Fruit fly (Drosophila melanogaster) whole organism, embryonic: ENCODE results near the gene CG7912.

ENCODE experiments used
- Antp ChIP-seq: fragments of 200-800 bp; sonication (Bioruptor generic); optimal IDR thresholded peaks from 3 replicates; lab custom pipeline; 2016; ENCODE audit warnings: missing biosample characterization, missing genetic modification characterization
- CG10267 ChIP-seq: fragments of 200-800 bp; sonication (Bioruptor generic); optimal IDR thresholded peaks from 2 replicates; lab custom pipeline; 2018; ENCODE audit warnings: missing biosample characterization, mild to moderate bottlenecking, missing genetic modification characterization, moderate library complexity
- CG11093 ChIP-seq: fragments of 200-800 bp; sonication (Bioruptor generic); IDR thresholded peaks from 3 replicates; pipeline ENCODE4 v1.3.6; 2022; ENCODE audit warnings: missing biosample characterization, missing genetic modification characterization
- CG11560 ChIP-seq: fragments of 200-800 bp; sonication (Bioruptor generic); IDR thresholded peaks from 3 replicates; pipeline ENCODE4 v1.3.6; 2022; ENCODE audit warnings: missing biosample characterization, missing genetic modification characterization
- CG12391 ChIP-seq: fragments of 200-800 bp; sonication (Bioruptor generic); optimal IDR thresholded peaks from 3 replicates; lab custom pipeline; 2018; ENCODE audit warnings: missing biosample characterization, mild to moderate bottlenecking, missing genetic modification characterization, moderate library complexity
- CG12744 ChIP-seq: fragments of 200-800 bp; sonication (Bioruptor generic); optimal IDR thresholded peaks from 2 replicates; lab custom pipeline; 2016; ENCODE audit warnings: missing biosample characterization, missing genetic modification characterization
- CG13123 ChIP-seq: fragments of 200-800 bp; sonication (Bioruptor generic); optimal IDR thresholded peaks from 2 replicates; lab custom pipeline; 2016; ENCODE audit warnings: missing biosample characterization, missing genetic modification characterization
- CG13296 ChIP-seq: fragments of 200-800 bp; sonication (Bioruptor generic); optimal IDR thresholded peaks from 3 replicates; lab custom pipeline; 2018; ENCODE audit warnings: missing biosample characterization, mild to moderate bottlenecking, missing genetic modification characterization
- CG14014 ChIP-seq: fragments of 200-800 bp; sonication (Bioruptor generic); IDR thresholded peaks from 2 replicates; pipeline ENCODE4 v1.3.6; 2022; ENCODE audit warnings: missing biosample characterization, missing genetic modification characterization
- CG1603 ChIP-seq: fragments of 200-800 bp; sonication (Bioruptor generic); optimal IDR thresholded peaks from 2 replicates; lab custom pipeline; 2019; ENCODE audit warnings: missing biosample characterization, mild to moderate bottlenecking, missing genetic modification characterization, moderate library complexity
- CG17385 ChIP-seq: fragments of 200-800 bp; sonication (Bioruptor generic); optimal IDR thresholded peaks from 3 replicates; lab custom pipeline; 2018; ENCODE audit warnings: missing biosample characterization, mild to moderate bottlenecking, missing genetic modification characterization
- CG2116 ChIP-seq: fragments of 200-800 bp; sonication (Bioruptor generic); optimal IDR thresholded peaks from 3 replicates; lab custom pipeline; 2018; ENCODE audit warnings: missing biosample characterization, mild to moderate bottlenecking, missing genetic modification characterization
- CG2120 ChIP-seq: fragments of 200-800 bp; sonication (Bioruptor generic); optimal IDR thresholded peaks from 3 replicates; lab custom pipeline; 2016; ENCODE audit warnings: missing biosample characterization, missing genetic modification characterization
- CG2129 ChIP-seq: fragments of 200-800 bp; sonication (Bioruptor generic); IDR thresholded peaks from 2 replicates; pipeline ENCODE4 v1.3.6; 2022; ENCODE audit warnings: missing biosample characterization, missing genetic modification characterization; ENCODE audit not compliant: partially characterized antibody
- CG2202 ChIP-seq: fragments of 200-800 bp; sonication (Bioruptor generic); optimal IDR thresholded peaks from 2 replicates; lab custom pipeline; 2018; ENCODE audit warnings: missing biosample characterization, mild to moderate bottlenecking, missing genetic modification characterization
- CG34224 ChIP-seq: fragments of 200-800 bp; sonication (Bioruptor generic); IDR thresholded peaks from 3 replicates; pipeline ENCODE4 v1.3.6; 2022; ENCODE audit warnings: missing biosample characterization, missing genetic modification characterization; ENCODE audit not compliant: partially characterized antibody
- CG34422 ChIP-seq: fragments of 200-800 bp; sonication (Bioruptor generic); IDR thresholded peaks from 3 replicates; pipeline ENCODE4 v1.3.6; 2022; ENCODE audit warnings: missing biosample characterization, missing genetic modification characterization
- CG4404 ChIP-seq: fragments of 200-800 bp; sonication (Bioruptor generic); IDR thresholded peaks from 2 replicates; pipeline ENCODE4 v1.3.6; 2022; ENCODE audit warnings: missing biosample characterization, missing genetic modification characterization
- CG4617 ChIP-seq: fragments of 200-800 bp; sonication (Bioruptor generic); optimal IDR thresholded peaks from 3 replicates; lab custom pipeline; 2016; ENCODE audit warnings: missing biosample characterization, missing genetic modification characterization, borderline replicate concordance
- CG4820 ChIP-seq: fragments of 200-800 bp; sonication (Bioruptor generic); optimal IDR thresholded peaks from 3 replicates; lab custom pipeline; 2016; ENCODE audit warnings: missing biosample characterization, missing genetic modification characterization
- CG6765 ChIP-seq: fragments of 200-800 bp; sonication (Bioruptor generic); optimal IDR thresholded peaks from 3 replicates; lab custom pipeline; 2017; ENCODE audit warnings: missing biosample characterization, mild to moderate bottlenecking, missing genetic modification characterization
- CG7372 ChIP-seq: fragments of 200-800 bp; sonication (Bioruptor generic); IDR thresholded peaks from 2 replicates; pipeline ENCODE4 v1.3.6; 2022; ENCODE audit warnings: missing biosample characterization, missing genetic modification characterization
- CG7786 ChIP-seq: fragments of 200-800 bp; sonication (Bioruptor generic); optimal IDR thresholded peaks from 2 replicates; lab custom pipeline; 2016; ENCODE audit warnings: missing biosample characterization, missing genetic modification characterization
- Dip2 ChIP-seq: fragments of 200-800 bp; sonication (Bioruptor generic); IDR thresholded peaks from 2 replicates; pipeline ENCODE4 v1.3.6; 2022; ENCODE audit warnings: missing biosample characterization, missing genetic modification characterization
- Doc2 ChIP-seq: fragments of 200-800 bp; sonication (Bioruptor generic); IDR thresholded peaks from 2 replicates; pipeline ENCODE4 v1.3.6; 2022; ENCODE audit warnings: missing biosample characterization, missing genetic modification characterization
- Doc3 ChIP-seq: fragments of 200-800 bp; sonication (Bioruptor generic); IDR thresholded peaks from 3 replicates; pipeline ENCODE4 v1.3.6; 2022; ENCODE audit warnings: missing biosample characterization, missing genetic modification characterization; ENCODE audit not compliant: partially characterized antibody
- Dp ChIP-seq: fragments of 200-800 bp; sonication (Bioruptor generic); optimal IDR thresholded peaks from 2 replicates; lab custom pipeline; 2018; ENCODE audit warnings: missing biosample characterization, mild to moderate bottlenecking, missing genetic modification characterization, moderate library complexity
- HLHmδ ChIP-seq: fragments of 200-800 bp; sonication (Bioruptor generic); optimal IDR thresholded peaks from 2 replicates; lab custom pipeline; 2018; ENCODE audit warnings: missing biosample characterization, mild to moderate bottlenecking, missing genetic modification characterization, moderate library complexity
- Hmx ChIP-seq: fragments of 200-800 bp; sonication (Bioruptor generic); optimal IDR thresholded peaks from 2 replicates; lab custom pipeline; 2016; ENCODE audit warnings: missing biosample characterization, missing genetic modification characterization
- Hr51 ChIP-seq, 2 experiments: fragments of 200-800 bp; sonication (Bioruptor generic); optimal IDR thresholded peaks; 2 replicates in 1 of 2; 3 replicates in 1 of 2; lab custom pipeline; 2016 to 2018; ENCODE audit warnings: missing biosample characterization in 2 of 2, missing genetic modification characterization in 2 of 2, mild to moderate bottlenecking in 1 of 2, moderate library complexity in 1 of 2
- Myb ChIP-seq: fragments of 200-800 bp; sonication (Bioruptor generic); optimal IDR thresholded peaks from 2 replicates; lab custom pipeline; 2016; ENCODE audit warnings: missing biosample characterization, missing genetic modification characterization
- Nf-YC ChIP-seq: fragments of 200-800 bp; optimal IDR thresholded peaks from 3 replicates; lab custom pipeline; 2019; ENCODE audit warnings: missing biosample characterization, mild to moderate bottlenecking, missing genetic modification characterization, moderate library complexity
- Oli ChIP-seq: fragments of 200-800 bp; sonication (Bioruptor generic); optimal IDR thresholded peaks from 2 replicates; lab custom pipeline; 2018; ENCODE audit warnings: missing biosample characterization, mild to moderate bottlenecking, missing genetic modification characterization, moderate library complexity
- Scr ChIP-seq: fragments of 200-800 bp; sonication (Bioruptor generic); IDR thresholded peaks from 2 replicates; pipeline ENCODE4 v1.3.6; 2022; ENCODE audit warnings: missing biosample characterization, missing genetic modification characterization; ENCODE audit not compliant: partially characterized antibody
- Side ChIP-seq: fragments of 200-800 bp; sonication (Bioruptor generic); optimal IDR thresholded peaks from 2 replicates; lab custom pipeline; 2016; ENCODE audit warnings: missing biosample characterization, missing genetic modification characterization
- TFAM ChIP-seq: fragments of 200-800 bp; sonication (Bioruptor generic); optimal IDR thresholded peaks from 2 replicates; lab custom pipeline; 2017; ENCODE audit warnings: missing biosample characterization, missing genetic modification characterization, inconsistent platforms
- YL-1 ChIP-seq: fragments of 200-800 bp; sonication (Bioruptor generic); optimal IDR thresholded peaks from 3 replicates; lab custom pipeline; 2017; ENCODE audit warnings: missing biosample characterization, mild to moderate bottlenecking, missing genetic modification characterization
- bcd ChIP-seq: fragments of 200-800 bp; sonication (Bioruptor generic); optimal IDR thresholded peaks from 2 replicates; lab custom pipeline; 2017; ENCODE audit warnings: missing biosample characterization, mild to moderate bottlenecking, missing genetic modification characterization
- fd96Cb ChIP-seq: fragments of 200-800 bp; sonication (Bioruptor generic); optimal IDR thresholded peaks from 2 replicates; lab custom pipeline; 2018; ENCODE audit warnings: missing biosample characterization, mild to moderate bottlenecking, missing genetic modification characterization, moderate library complexity
- inv ChIP-seq: fragments of 200-800 bp; sonication (Bioruptor generic); IDR thresholded peaks from 2 replicates; pipeline ENCODE4 v1.3.6; 2022; ENCODE audit warnings: missing biosample characterization, missing genetic modification characterization; ENCODE audit not compliant: partially characterized antibody
- pan ChIP-seq, 4 experiments: fragments of >200 bp in 3 of 4; fragments of 200-800 bp in 1 of 4; sonication (Bioruptor generic) in 1 of 4; optimal IDR thresholded peaks in 3 of 4; IDR thresholded peaks in 1 of 4; 2 replicates each; pipeline versions ENCODE4 v1.3.6 to Lab custom; 2017 to 2022; ENCODE audit warnings: missing biosample characterization in 2 of 4, missing genetic modification characterization in 2 of 4, mixed read lengths in 1 of 4
- phol ChIP-seq: fragments of 200-800 bp; sonication (Bioruptor generic); optimal IDR thresholded peaks from 3 replicates; lab custom pipeline; 2018; ENCODE audit warnings: missing biosample characterization, mild to moderate bottlenecking, missing genetic modification characterization, moderate library complexity
- pnt ChIP-seq: fragments of 200-800 bp; sonication (Bioruptor generic); optimal IDR thresholded peaks from 3 replicates; lab custom pipeline; 2016; ENCODE audit warnings: missing biosample characterization, missing genetic modification characterization
- sens-2 ChIP-seq: fragments of 200-800 bp; sonication (Bioruptor generic); IDR thresholded peaks from 2 replicates; pipeline ENCODE4 v1.3.6; 2022; ENCODE audit warnings: missing biosample characterization, missing genetic modification characterization
- stwl ChIP-seq: fragments of 200-800 bp; sonication (Bioruptor generic); optimal IDR thresholded peaks from 3 replicates; lab custom pipeline; 2018; ENCODE audit warnings: missing biosample characterization, mild to moderate bottlenecking, missing genetic modification characterization, moderate library complexity
- tna ChIP-seq: fragments of 200-800 bp; sonication (Bioruptor generic); IDR thresholded peaks from 2 replicates; pipeline ENCODE4 v1.3.6; 2022; ENCODE audit warnings: missing biosample characterization, missing genetic modification characterization; ENCODE audit not compliant: partially characterized antibody
- trh ChIP-seq: fragments of 200-800 bp; sonication (Bioruptor generic); optimal IDR thresholded peaks from 2 replicates; lab custom pipeline; 2016; ENCODE audit warnings: missing biosample characterization, missing genetic modification characterization
- ttk ChIP-seq: fragments of 200-800 bp; sonication (Bioruptor generic); IDR thresholded peaks from 2 replicates; pipeline ENCODE4 v2.1.2; 2022; ENCODE audit warnings: missing biosample characterization, missing genetic modification characterization
- vnd ChIP-seq: fragments of 200-800 bp; sonication (Bioruptor generic); IDR thresholded peaks from 3 replicates; pipeline ENCODE4 v1.3.6; 2022; ENCODE audit warnings: missing biosample characterization, missing genetic modification characterization; ENCODE audit not compliant: partially characterized antibody
- yki ChIP-seq: fragments of >200 bp; optimal IDR thresholded peaks from 3 replicates; lab custom pipeline; 2018

Gene CG7912

DNA sequence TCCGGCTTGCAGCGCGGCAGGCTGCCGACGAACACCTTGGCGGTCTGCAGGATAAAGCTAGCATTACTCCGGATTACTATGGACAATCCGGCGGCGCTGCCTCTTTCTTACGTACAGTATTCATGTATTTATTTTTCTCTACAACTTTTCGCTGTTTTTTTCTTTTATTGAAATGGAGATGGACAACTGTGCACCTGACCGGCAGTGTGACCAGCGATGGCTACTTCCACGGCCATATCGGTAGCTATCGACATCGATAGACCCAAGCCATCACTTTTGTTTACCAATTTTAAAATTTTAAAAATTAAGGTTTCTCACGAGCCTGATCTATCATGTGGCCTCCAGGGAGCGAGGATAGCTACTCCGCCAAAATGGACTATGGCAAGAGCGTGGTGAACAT, 14.0 kb downstream of the CG7912 start, which contains the start of the genes CG7903 and Sas-6 (continued):
- TF ChIP-seq Nf-YC (tag; lab: Kevin White, UChicago) (no peak), CG2129 (peak; percentile 22; the same call in 1 of the 2 replicates), Dp (peak; percentile 67), Dip2 (GFP tag; lab: Robert Waterston, UW) (no peak), YL-1 (GFP tag; lab: Kevin White, UChicago) (peak; percentile 42), vnd (GFP tag; lab: Robert Waterston, UW) (peak; percentile 63), CG13296 (GFP tag; lab: Kevin White, UChicago) (no peak), yki (lab: Kevin White, UChicago) (no peak), CG1603 (peak; percentile 31), Antp (GFP tag; lab: Kevin White, UChicago) (no peak), CG12744 (GFP tag; lab: Kevin White, UChicago) (no peak), Doc3 (GFP tag; lab: Robert Waterston, UW) (peak; percentile 60; the same call in 2 of the 3 replicates), tna (GFP tag; lab: Robert Waterston, UW) (peak; percentile 43; the same call in 1 of the 2 replicates), pan (optimal IDR thresholded peaks at IDR 0.05; lab: Kevin White, UChicago) (no peak), pan (GFP tag; optimal IDR thresholded peaks at IDR 0.05 in 1 of 2, IDR thresholded peaks at IDR 0.05 in 1 of 2) (no peak), ttk (GFP tag; lab: Robert Waterston, UW) (no peak), Hr51 (GFP tag; optimal IDR thresholded peaks at IDR 0.05; lab: Kevin White, UChicago) (no peak), CG7786 (GFP tag; lab: Kevin White, UChicago) (no peak), CG34422 (GFP tag; lab: Robert Waterston, UW) (0 out of 3 replicates have a peak, but pooled peaks have one; percentile 40), CG6765 (GFP tag; lab: Kevin White, UChicago) (no peak), Myb (GFP tag; lab: Kevin White, UChicago) (peak; percentile 62), trh (GFP tag; lab: Kevin White, UChicago) (no peak), stwl (tag; lab: Kevin White, UChicago) (peak; percentile 56), CG7372 (no peak), CG34224 (GFP tag; lab: Robert Waterston, UW) (peak; percentile 76), Side (GFP tag; lab: Kevin White, UChicago) (no peak), CG13123 (no peak), Hmx (GFP tag; lab: Kevin White, UChicago) (no peak), CG12391 (tag; lab: Kevin White, UChicago) (no peak), CG11093 (GFP tag; lab: Robert Waterston, UW) (no peak), Doc2 (GFP tag; lab: Robert Waterston, UW) (no peak), bcd (GFP tag; lab: Kevin White, UChicago) (no peak), pnt (GFP tag; lab: Kevin White, UChicago) (no peak), CG2116 (GFP tag; lab: Kevin White, UChicago) (peak; percentile 92), Scr (GFP tag; lab: Robert Waterston, UW) (peak; percentile 75), HLHmδ (GFP tag; lab: Kevin White, UChicago) (no peak), Oli (no peak), CG10267 (tag; lab: Kevin White, UChicago) (peak; percentile 2), phol (tag; lab: Kevin White, UChicago) (peak; percentile 63), CG17385 (GFP tag; lab: Kevin White, UChicago) (no peak), CG4404 (GFP tag; lab: Robert Waterston, UW) (no peak), CG2120 (GFP tag; lab: Kevin White, UChicago) (no peak), CG4617 (peak; percentile 81), sens-2 (GFP tag; lab: Robert Waterston, UW) (no peak), fd96Cb (tag; lab: Kevin White, UChicago) (no peak), CG2202 (tag; lab: Kevin White, UChicago) (no peak), CG4820 (GFP tag; lab: Kevin White, UChicago) (no peak), CG11560 (tag; lab: Robert Waterston, UW) (no peak), TFAM (no peak), inv (GFP tag; lab: Robert Waterston, UW) (peak; percentile 66; the same call in 1 of the 2 replicates), CG14014 (GFP tag; lab: Robert Waterston, UW) (no peak)
